Fruit fly (Drosophila melanogaster): ENCODE data around the gene CG14684.

DNA sequence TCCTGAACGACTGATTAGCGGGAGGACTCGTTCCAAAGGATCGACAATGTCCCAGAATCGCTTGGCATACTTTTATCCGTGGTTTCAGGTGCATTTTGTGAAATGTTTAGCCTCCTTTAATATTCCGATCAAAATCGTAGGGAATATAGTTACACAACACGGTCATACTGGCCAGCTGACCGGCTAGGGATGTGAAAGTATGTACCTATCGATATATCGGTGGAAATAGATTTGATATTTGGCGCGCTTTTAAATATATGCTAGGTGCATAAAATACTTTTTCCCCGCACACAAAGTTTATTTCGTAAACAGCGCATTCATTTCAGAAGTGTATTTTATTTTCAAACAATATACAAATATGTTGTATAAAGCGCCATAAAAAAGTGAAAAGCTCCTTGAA, 1.4 kb downstream of the CG14684 start, which contains the start of gene CG31278:
- TF ChIP-seq CG7101 (tag; optimal IDR thresholded peaks at IDR 0.05) (no peak), CG5204 (GFP tag; optimal IDR thresholded peaks at IDR 0.05) (no peak), toe (GFP tag; optimal IDR thresholded peaks at IDR 0.05) (no peak)
